Fruit fly (Drosophila melanogaster): ENCODE measurements around the gene TyrRII.

DNA sequence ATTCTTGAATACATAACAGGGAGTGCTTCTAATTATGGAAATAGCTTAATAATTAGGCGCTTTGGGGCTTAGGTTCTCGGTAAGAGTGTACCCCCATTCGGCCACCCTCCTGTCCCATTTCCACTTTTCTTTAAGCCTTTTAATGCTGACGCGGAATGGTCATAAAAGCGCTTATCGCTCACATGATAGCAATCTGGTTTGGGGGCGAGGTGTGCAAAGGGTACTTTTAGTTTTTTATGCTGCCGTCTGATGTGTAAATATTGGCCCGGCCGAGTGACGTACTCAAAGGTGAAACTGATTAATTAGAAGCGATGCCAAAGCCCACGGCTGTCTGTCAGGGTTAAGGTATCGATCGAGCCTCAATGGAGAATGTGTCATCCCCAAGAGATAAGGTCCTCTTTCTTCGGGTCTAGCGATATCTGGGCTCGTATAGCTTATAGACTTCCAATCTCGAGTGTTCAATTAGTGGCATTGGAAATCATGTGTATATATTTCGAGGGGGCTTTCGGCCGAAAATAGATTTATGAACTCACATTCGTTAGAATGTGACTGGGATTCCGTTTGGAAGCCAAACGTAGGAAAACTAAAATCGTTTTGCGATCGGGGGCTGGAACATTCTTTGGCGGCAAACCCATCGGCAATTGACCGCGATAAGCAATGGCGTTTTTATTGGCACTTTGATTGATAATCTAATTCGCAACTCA is 23.5 kb downstream of the TyrRII start:
- TF ChIP-seq topi (GFP tag; optimal IDR thresholded peaks at IDR 0.05) (no peak), Sox15 (GFP tag; optimal IDR thresholded peaks at IDR 0.05) (no peak), CG7368 (GFP tag; optimal IDR thresholded peaks at IDR 0.05) (no peak), Sox14 (GFP tag; optimal IDR thresholded peaks at IDR 0.05) (no peak), Eip78C (GFP tag) (no peak), dac (GFP tag; optimal IDR thresholded peaks at IDR 0.05) (no peak)
